Fruit fly (Drosophila melanogaster): ENCODE results near the gene Smn.

The Smn gene

dm6 chr3L:16609120-16609519 lies 27.8 kb upstream of the Smn start, which contains the start of gene CG4098 (continued):
- TF ChIP-seq fd96Cb (tag; optimal IDR thresholded peaks at IDR 0.05) (peak; percentile 17), CG15269 (tag; optimal IDR thresholded peaks at IDR 0.05) (peak; percentile 58), chinmo (GFP tag; IDR thresholded peaks at IDR 0.05; ENCODE audit: partially characterized antibody) (no peak), mam (GFP tag; optimal IDR thresholded peaks at IDR 0.05) (peak; percentile 69), Fer1 (GFP tag; optimal IDR thresholded peaks at IDR 0.05) (peak; percentile 51), Nf-YA (GFP tag; IDR thresholded peaks at IDR 0.05) (peak; percentile 48; the same call in 1 of the 2 replicates), CG16815 (GFP tag; optimal IDR thresholded peaks at IDR 0.05) (no peak), Mad (GFP tag; optimal IDR thresholded peaks at IDR 0.05) (no peak), corto (GFP tag; optimal IDR thresholded peaks at IDR 0.05) (peak; percentile 17), CG17568 (GFP tag; optimal IDR thresholded peaks at IDR 0.05) (no peak), ham (GFP tag; IDR thresholded peaks at IDR 0.05) (no peak), hb (GFP tag; IDR thresholded peaks at IDR 0.05; ENCODE audit: partially characterized antibody) (no peak), CG7839 (tag; optimal IDR thresholded peaks at IDR 0.05) (peak; percentile 44), CG12391 (tag; optimal IDR thresholded peaks at IDR 0.05) (peak; percentile 53), danr (GFP tag; IDR thresholded peaks at IDR 0.05) (no peak), Rfx (GFP tag; IDR thresholded peaks at IDR 0.05) (peak; percentile 91), ac (GFP tag; optimal IDR thresholded peaks at IDR 0.05) (no peak), CG10321 (GFP tag; IDR thresholded peaks at IDR 0.05) (0 out of 2 replicates have a peak, but pooled peaks have one; percentile 9), NFAT (GFP tag; IDR thresholded peaks at IDR 0.05) (peak; percentile 78), ftz-f1 (GFP tag; optimal IDR thresholded peaks at IDR 0.05) (peak; percentile 10), Med (GFP tag) (peak; percentile 96), CG9437 (GFP tag; optimal IDR thresholded peaks at IDR 0.05) (no peak), Bteb2 (GFP tag; optimal IDR thresholded peaks at IDR 0.05) (no peak), Hr3 (GFP tag; optimal IDR thresholded peaks at IDR 0.05) (peak; percentile 39), Six4 (GFP tag; optimal IDR thresholded peaks at IDR 0.05) (no peak), pros (GFP tag; optimal IDR thresholded peaks at IDR 0.05) (no peak), CG6813 (GFP tag; optimal IDR thresholded peaks at IDR 0.05) (no peak), Atf-2 (GFP tag; optimal IDR thresholded peaks at IDR 0.05) (peak; percentile 13), Sry-β (GFP tag; optimal IDR thresholded peaks at IDR 0.05) (no peak), knrl (GFP tag; IDR thresholded peaks at IDR 0.05; ENCODE audit: partially characterized antibody) (0 out of 3 replicates have a peak, but pooled peaks have one; percentile 21), Stat92E (GFP tag; optimal IDR thresholded peaks at IDR 0.05) (no peak), nmo (GFP tag; optimal IDR thresholded peaks at IDR 0.05) (peak; percentile 18), CG1024 (GFP tag; IDR thresholded peaks at IDR 0.05) (no peak), CG17359 (tag; optimal IDR thresholded peaks at IDR 0.05) (peak; percentile 53), p53 (GFP tag; optimal IDR thresholded peaks at IDR 0.05) (no peak), pho (GFP tag; optimal IDR thresholded peaks at IDR 0.05) (peak; percentile 58), schlank (tag; optimal IDR thresholded peaks at IDR 0.05) (peak; percentile 59), Ets97D (GFP tag; optimal IDR thresholded peaks at IDR 0.05) (peak; percentile 47), CG1602 (GFP tag; optimal IDR thresholded peaks at IDR 0.05) (peak; percentile 16), Doc2 (GFP tag; IDR thresholded peaks at IDR 0.05) (no peak), wek (GFP tag; optimal IDR thresholded peaks at IDR 0.05) (peak; percentile 48), CG11723 (GFP tag; optimal IDR thresholded peaks at IDR 0.05) (no peak), CG18262 (tag; optimal IDR thresholded peaks at IDR 0.05) (peak; percentile 25), HmgZ (tag; optimal IDR thresholded peaks at IDR 0.05) (peak; percentile 79), CG9876 (GFP tag; optimal IDR thresholded peaks at IDR 0.05) (peak; percentile 26), insv (GFP tag; optimal IDR thresholded peaks at IDR 0.05) (no peak), CG9609 (GFP tag; optimal IDR thresholded peaks at IDR 0.05) (peak; percentile 45), onecut (GFP tag; IDR thresholded peaks at IDR 0.05) (peak; percentile 56), CG31441 (GFP tag; IDR thresholded peaks at IDR 0.05) (peak; percentile 11; the same call in 1 of the 2 replicates), CG4617 (GFP tag; optimal IDR thresholded peaks at IDR 0.05; ENCODE audit: borderline replicate concordance) (peak; percentile 71)

Measured in whole organism, embryonic.